Fruit fly (Drosophila melanogaster): Measurements from ENCODE around the gene CG9016.

CG9016 gene

dm6 chr2L:5943229-5944078 lies 20.0 kb upstream of the CG9016 start, which contains the start of the genes Sfp26Ad and Gpdh1 (continued):
- TF ChIP-seq CG15073 (GFP tag; optimal IDR thresholded peaks at IDR 0.05) = no peak
- TF ChIP-seq prd (optimal IDR thresholded peaks at IDR 0.05) = no peak
- peak; percentile 74 for TF ChIP-seq prd (GFP tag; IDR thresholded peaks at IDR 0.05)
- 0 out of 3 replicates have a peak, but pooled peaks have one; percentile 40 for TF ChIP-seq Optix (GFP tag; IDR thresholded peaks at IDR 0.05)
- TF ChIP-seq CG2120 (GFP tag; optimal IDR thresholded peaks at IDR 0.05) = peak; percentile 88
- TF ChIP-seq Opbp (GFP tag; IDR thresholded peaks at IDR 0.05; ENCODE audit: partially characterized antibody) = peak; percentile 54; the same call in 2 of the 3 replicates
- peak; percentile 58; the same call in 1 of the 2 replicates for TF ChIP-seq E2f1 (GFP tag; IDR thresholded peaks at IDR 0.05)
- TF ChIP-seq Ada2b (GFP tag; IDR thresholded peaks at IDR 0.05) = peak; percentile 54; the same call in 1 of the 2 replicates
- TF ChIP-seq CG6254 (GFP tag; optimal IDR thresholded peaks at IDR 0.05) = peak; percentile 2
- no peak for TF ChIP-seq zf30C (GFP tag; optimal IDR thresholded peaks at IDR 0.05)
- peak; percentile 64 for TF ChIP-seq nmo (GFP tag; optimal IDR thresholded peaks at IDR 0.05)
- TF ChIP-seq wek (GFP tag; optimal IDR thresholded peaks at IDR 0.05) = peak; percentile 99
- TF ChIP-seq CG8944 (GFP tag; optimal IDR thresholded peaks at IDR 0.05) = peak; percentile 61
- peak; percentile 51 for TF ChIP-seq ftz-f1 (GFP tag; optimal IDR thresholded peaks at IDR 0.05)
- peak; percentile 61; the same call in 1 of the 2 replicates for TF ChIP-seq CG32767 (GFP tag; IDR thresholded peaks at IDR 0.05)
- peak; percentile 11 for TF ChIP-seq btn (GFP tag; optimal IDR thresholded peaks at IDR 0.05)
- peak; percentile 74 for TF ChIP-seq chn (GFP tag; optimal IDR thresholded peaks at IDR 0.05)
- TF ChIP-seq CG8388 (GFP tag; optimal IDR thresholded peaks at IDR 0.05) = peak; percentile 66
- TF ChIP-seq E2f2 (GFP tag; IDR thresholded peaks at IDR 0.05) = peak; percentile 100
- peak; percentile 32; the same call in 1 of the 2 replicates for TF ChIP-seq CG4404 (GFP tag; IDR thresholded peaks at IDR 0.05)
- TF ChIP-seq esg (GFP tag; conservative IDR thresholded peaks at IDR 0.05) = peak; percentile 28; the same call in 1 of the 2 replicates
- TF ChIP-seq emc (GFP tag; optimal IDR thresholded peaks at IDR 0.05) = peak; percentile 58
- TF ChIP-seq dati (GFP tag; IDR thresholded peaks at IDR 0.05) = no peak
- TF ChIP-seq CG17328 (GFP tag; IDR thresholded peaks at IDR 0.05) = peak; percentile 66; the same call in 1 of the 2 replicates
- TF ChIP-seq MTF-1 (GFP tag; optimal IDR thresholded peaks at IDR 0.05; ENCODE audit: borderline replicate concordance) = no peak
- TF ChIP-seq psq (GFP tag; optimal IDR thresholded peaks at IDR 0.05) = peak; percentile 61
- peak; percentile 46 for TF ChIP-seq fd96Cb (tag; optimal IDR thresholded peaks at IDR 0.05)
- TF ChIP-seq Hr78 (GFP tag; optimal IDR thresholded peaks at IDR 0.05) = no peak
- peak; percentile 79 for TF ChIP-seq Dad (GFP tag; optimal IDR thresholded peaks at IDR 0.05)
- TF ChIP-seq CG10979 (tag; optimal IDR thresholded peaks at IDR 0.05) = peak; percentile 56
- peak; percentile 82 for TF ChIP-seq CG4424 (GFP tag; optimal IDR thresholded peaks at IDR 0.05)
- no peak for TF ChIP-seq CG10431 (GFP tag; optimal IDR thresholded peaks at IDR 0.05)
- peak; percentile 67 for TF ChIP-seq Bdp1 (GFP tag; optimal IDR thresholded peaks at IDR 0.05)
- peak; percentile 44; the same call in 1 of the 2 replicates for TF ChIP-seq CG5953 (GFP tag; IDR thresholded peaks at IDR 0.05)
- peak; percentile 23 for TF ChIP-seq bigmax (GFP tag; optimal IDR thresholded peaks at IDR 0.05)
- TF ChIP-seq Six4 (GFP tag; optimal IDR thresholded peaks at IDR 0.05) = peak; percentile 68
- peak; percentile 61 for TF ChIP-seq CG2875 (GFP tag; optimal IDR thresholded peaks at IDR 0.05)
- TF ChIP-seq CG11093 (GFP tag; IDR thresholded peaks at IDR 0.05) = no peak
- peak; percentile 63 for TF ChIP-seq Scr (GFP tag; IDR thresholded peaks at IDR 0.05; ENCODE audit: partially characterized antibody)
- TF ChIP-seq CG10462 (GFP tag; optimal IDR thresholded peaks at IDR 0.05) = peak; percentile 49
- TF ChIP-seq B-H1 (GFP tag; IDR thresholded peaks at IDR 0.05) = no peak
- peak; percentile 68 for TF ChIP-seq CG8290 (GFP tag; optimal IDR thresholded peaks at IDR 0.05)
- TF ChIP-seq CG8290 (tag; optimal IDR thresholded peaks at IDR 0.05) = peak in 1 of 2 experiments; percentile 92
- peak in 1 of 3 experiments; percentile 40 for TF ChIP-seq lola (GFP tag; optimal IDR thresholded peaks at IDR 0.05)
- peak; percentile 71 for TF ChIP-seq Myb (GFP tag; optimal IDR thresholded peaks at IDR 0.05)
- TF ChIP-seq CG11456 (GFP tag; IDR thresholded peaks at IDR 0.05) = peak; percentile 87
- TF ChIP-seq CG13624 (GFP tag; optimal IDR thresholded peaks at IDR 0.05) = peak; percentile 93
- TF ChIP-seq mirr (GFP tag; optimal IDR thresholded peaks at IDR 0.05) = peak; percentile 72
- TF ChIP-seq NFAT (GFP tag; IDR thresholded peaks at IDR 0.05) = peak; percentile 89

Measured in whole organism, embryonic.